Worm (Caenorhabditis elegans) whole organism, L2 larva: ENCODE measurements around the gene F28C1.3.
A peak's percentile ranks its signal among the peaks of the same experiment; 100 is the strongest.

Experiments
- C34F6.9 ChIP-seq: fragments of 150-350 bp; optimal IDR thresholded peaks from 2 replicates; lab custom pipeline; 2014; ENCODE audit warnings: missing biosample characterization, missing genetic modification characterization
- F13H6.1 ChIP-seq: sonication (generic microtip); optimal IDR thresholded peaks from 2 replicates; lab custom pipeline; 2016; ENCODE audit warnings: missing genetic modification characterization, missing compliant biosample characterization
- R02D3.7 ChIP-seq: fragments of 150-350 bp; optimal IDR thresholded peaks from 2 replicates; lab custom pipeline; 2014; ENCODE audit warnings: missing biosample characterization, missing genetic modification characterization
- Y55F3AM.14 ChIP-seq: fragments of 200-800 bp; sonication (Bioruptor generic); optimal IDR thresholded peaks from 2 replicates; lab custom pipeline; 2018; ENCODE audit warnings: mild to moderate bottlenecking, missing genetic modification characterization, missing compliant biosample characterization
- ZK546.5 ChIP-seq: sonication (generic microtip); optimal IDR thresholded peaks from 2 replicates; lab custom pipeline; 2017; ENCODE audit warnings: missing biosample characterization, missing genetic modification characterization
- alr-1 ChIP-seq: fragments of 150-350 bp; optimal IDR thresholded peaks from 2 replicates; lab custom pipeline; 2014; ENCODE audit warnings: missing biosample characterization, missing genetic modification characterization
- aly-2 ChIP-seq: fragments of 150-350 bp; optimal IDR thresholded peaks from 2 replicates; lab custom pipeline; 2014; ENCODE audit warnings: missing biosample characterization, missing genetic modification characterization
- ama-1 ChIP-seq: fragments of 150-350 bp; optimal IDR thresholded peaks from 2 replicates; lab custom pipeline; 2018; ENCODE audit warnings: inconsistent platforms
- ceh-16 ChIP-seq: fragments of 150-350 bp; optimal IDR thresholded peaks from 2 replicates; lab custom pipeline; 2014; ENCODE audit warnings: missing biosample characterization, missing genetic modification characterization
- ceh-82 ChIP-seq: fragments of 150-350 bp; optimal IDR thresholded peaks from 2 replicates; lab custom pipeline; 2014; ENCODE audit warnings: missing biosample characterization, missing genetic modification characterization
- crh-2 ChIP-seq: sonication (generic microtip); optimal IDR thresholded peaks from 2 replicates; lab custom pipeline; 2017; ENCODE audit warnings: missing biosample characterization, missing genetic modification characterization
- dmd-4 ChIP-seq: sonication (generic microtip); optimal IDR thresholded peaks from 2 replicates; lab custom pipeline; 2017; ENCODE audit warnings: missing biosample characterization, missing genetic modification characterization
- egl-27 ChIP-seq: sonication (generic microtip); optimal IDR thresholded peaks from 3 replicates; lab custom pipeline; 2017; ENCODE audit warnings: missing biosample characterization, missing genetic modification reagents, missing genetic modification characterization
- elt-3 ChIP-seq: sonication (generic microtip); optimal IDR thresholded peaks from 2 replicates; lab custom pipeline; 2017; ENCODE audit warnings: missing biosample characterization, missing genetic modification characterization
- fos-1 ChIP-seq: fragments of 150-350 bp; optimal IDR thresholded peaks from 2 replicates; lab custom pipeline; 2014; ENCODE audit warnings: missing biosample characterization, missing genetic modification characterization
- gmeb-1 ChIP-seq: fragments of 150-350 bp; optimal IDR thresholded peaks from 2 replicates; lab custom pipeline; 2014; ENCODE audit warnings: missing biosample characterization, missing genetic modification characterization
- lin-11 ChIP-seq: fragments of 150-350 bp; sonication (generic microtip); optimal IDR thresholded peaks from 2 replicates; lab custom pipeline; 2014; ENCODE audit warnings: missing biosample characterization, missing genetic modification characterization, inconsistent platforms, mixed read lengths
- lin-13 ChIP-seq: fragments of 150-350 bp; optimal IDR thresholded peaks from 2 replicates; lab custom pipeline; 2014; ENCODE audit warnings: missing biosample characterization, missing genetic modification reagents, missing genetic modification characterization
- lin-39 ChIP-seq: fragments of 150-350 bp; optimal IDR thresholded peaks from 2 replicates; lab custom pipeline; 2014; ENCODE audit warnings: missing biosample characterization, missing genetic modification reagents, missing genetic modification characterization
- lsy-2 ChIP-seq, 2 experiments: fragments of 150-350 bp in 1 of 2; sonication (generic microtip) in 1 of 2; optimal IDR thresholded peaks; 2 replicates each; lab custom pipeline; 2014 to 2017; ENCODE audit warnings: missing biosample characterization in 2 of 2, missing genetic modification characterization in 2 of 2
- mab-5 ChIP-seq: fragments of 150-350 bp; optimal IDR thresholded peaks from 2 replicates; lab custom pipeline; 2014; ENCODE audit warnings: missing biosample characterization, missing genetic modification characterization
- mbf-1 ChIP-seq: sonication (generic microtip); optimal IDR thresholded peaks from 2 replicates; lab custom pipeline; 2017; ENCODE audit warnings: missing biosample characterization, missing genetic modification characterization
- mdl-1 ChIP-seq, 2 experiments: fragments of 150-350 bp in 1 of 2; sonication (generic microtip) in 1 of 2; optimal IDR thresholded peaks; 2 replicates each; lab custom pipeline; 2017; ENCODE audit warnings: missing biosample characterization in 2 of 2, missing genetic modification characterization in 2 of 2
- nhr-10 ChIP-seq: sonication (generic microtip); optimal IDR thresholded peaks from 2 replicates; lab custom pipeline; 2017; ENCODE audit warnings: missing biosample characterization, missing genetic modification characterization
- nhr-11 ChIP-seq: fragments of 150-350 bp; optimal IDR thresholded peaks from 2 replicates; lab custom pipeline; 2014; ENCODE audit warnings: missing biosample characterization, missing genetic modification characterization
- nhr-12 ChIP-seq: fragments of 150-350 bp; optimal IDR thresholded peaks from 2 replicates; lab custom pipeline; 2014; ENCODE audit warnings: missing biosample characterization, missing genetic modification characterization
- nhr-129 ChIP-seq: fragments of 150-350 bp; optimal IDR thresholded peaks from 2 replicates; lab custom pipeline; 2014; ENCODE audit warnings: missing biosample characterization, missing genetic modification characterization
- nhr-21 ChIP-seq: fragments of 150-350 bp; optimal IDR thresholded peaks from 2 replicates; lab custom pipeline; 2014; ENCODE audit warnings: missing biosample characterization, missing genetic modification characterization
- nhr-23 ChIP-seq: fragments of 150-350 bp; optimal IDR thresholded peaks from 2 replicates; lab custom pipeline; 2014; ENCODE audit warnings: missing biosample characterization, missing genetic modification reagents, missing genetic modification characterization
- nhr-237 ChIP-seq: fragments of 150-350 bp; optimal IDR thresholded peaks from 2 replicates; lab custom pipeline; 2014; ENCODE audit warnings: missing biosample characterization, missing genetic modification characterization
- nhr-25 ChIP-seq: fragments of 150-350 bp; sonication (generic microtip); optimal IDR thresholded peaks from 3 replicates; lab custom pipeline; 2014; ENCODE audit warnings: missing biosample characterization, missing genetic modification characterization
- nhr-6 ChIP-seq: fragments of 150-350 bp; optimal IDR thresholded peaks from 2 replicates; lab custom pipeline; 2014; ENCODE audit warnings: missing biosample characterization, missing genetic modification characterization
- nhr-77 ChIP-seq: fragments of 150-350 bp; optimal IDR thresholded peaks from 2 replicates; lab custom pipeline; 2014; ENCODE audit warnings: missing biosample characterization, missing genetic modification characterization
- peb-1 ChIP-seq: fragments of 150-350 bp; optimal IDR thresholded peaks from 2 replicates; lab custom pipeline; 2014; ENCODE audit warnings: missing biosample characterization, missing genetic modification characterization
- sem-4 ChIP-seq: fragments of 150-350 bp; optimal IDR thresholded peaks from 2 replicates; lab custom pipeline; 2014; ENCODE audit warnings: missing biosample characterization, missing genetic modification reagents, missing genetic modification characterization
- skn-1 ChIP-seq: sonication (generic microtip); optimal IDR thresholded peaks from 2 replicates; lab custom pipeline; 2017; ENCODE audit warnings: missing biosample characterization, missing genetic modification characterization
- sma-3 ChIP-seq: sonication (generic microtip); optimal IDR thresholded peaks from 2 replicates; lab custom pipeline; 2016; ENCODE audit warnings: missing genetic modification reagents, missing genetic modification characterization, missing compliant biosample characterization
- sma-9 ChIP-seq, 2 experiments: fragments of 150-350 bp in 1 of 2; sonication (generic microtip) in 1 of 2; optimal IDR thresholded peaks; 2 replicates each; lab custom pipeline; 2014 to 2016; ENCODE audit warnings: missing genetic modification characterization in 2 of 2, mild to moderate bottlenecking in 1 of 2, missing biosample characterization in 1 of 2, missing compliant biosample characterization in 1 of 2, missing genetic modification reagents in 1 of 2, moderate library complexity in 1 of 2
- snpc-4 ChIP-seq: fragments of 150-350 bp; optimal IDR thresholded peaks from 2 replicates; lab custom pipeline; 2014; ENCODE audit warnings: missing biosample characterization, missing genetic modification characterization
- unc-39 ChIP-seq: fragments of 150-350 bp; optimal IDR thresholded peaks from 2 replicates; lab custom pipeline; 2014; ENCODE audit warnings: missing biosample characterization, missing genetic modification characterization
- unc-55 ChIP-seq: fragments of 150-350 bp; sonication (generic microtip); optimal IDR thresholded peaks from 3 replicates; lab custom pipeline; 2014; ENCODE audit warnings: missing biosample characterization, missing genetic modification reagents, missing genetic modification characterization
- zag-1 ChIP-seq: fragments of 150-350 bp; optimal IDR thresholded peaks from 2 replicates; lab custom pipeline; 2014; ENCODE audit warnings: missing biosample characterization, missing genetic modification characterization
- ztf-1 ChIP-seq: fragments of 200-800 bp; sonication (Bioruptor generic); conservative IDR thresholded peaks from 2 replicates; pipeline ENCODE4 v1.3.6; 2022; ENCODE audit warnings: missing genetic modification characterization, missing compliant biosample characterization
- ztf-11 ChIP-seq: sonication (generic microtip); optimal IDR thresholded peaks from 2 replicates; lab custom pipeline; 2017; ENCODE audit warnings: missing biosample characterization, missing genetic modification characterization

Gene F28C1.3

ce11 chrV:12512773-12513172 lies 44.3 kb downstream of the F28C1.3 start, which contains the start of the genes T28H10.2 and lgmn-1:
T28H10.2 (minus strand) TSS chrV:12512949.
lgmn-1 (plus strand) TSS chrV:12513056.
- peak; percentile 14 for TF ChIP-seq nhr-129
- TF ChIP-seq nhr-25 (tag; lab: Kevin White, UChicago), result no peak
- peak; percentile 52 for TF ChIP-seq gmeb-1 (tag; lab: Kevin White, UChicago)
- TF ChIP-seq zag-1, result no peak
- no peak for TF ChIP-seq unc-39 (tag; lab: Kevin White, UChicago)
- TF ChIP-seq sma-9 (GFP tag; optimal IDR thresholded peaks at IDR 0.05; lab: Kevin White, UChicago), result peak; percentile 53
- TF ChIP-seq sma-9 (tag; optimal IDR thresholded peaks at IDR 0.05; lab: Kevin White, UChicago), result no peak
- TF ChIP-seq C34F6.9, result no peak
- peak; percentile 69 for TF ChIP-seq fos-1 (tag; lab: Kevin White, UChicago)
- TF ChIP-seq dmd-4 (tag; lab: Kevin White, UChicago), result no peak
- TF ChIP-seq crh-2 (tag; lab: Kevin White, UChicago), result peak; percentile 23
- peak; percentile 46 for TF ChIP-seq skn-1
- no peak for TF ChIP-seq mab-5 (tag; lab: Kevin White, UChicago)

ce11 chrV:12513900-12514299 lies 45.4 kb downstream of the F28C1.3 start:
- TF ChIP-seq fos-1 (tag; lab: Kevin White, UChicago) (peak; percentile 2), F13H6.1 (tag; lab: Kevin White, UChicago) (peak; percentile 12), aly-2 (tag; lab: Kevin White, UChicago) (no peak), lin-39 (tag; lab: Kevin White, UChicago) (no peak), unc-39 (tag; lab: Kevin White, UChicago) (no peak), dmd-4 (tag; lab: Kevin White, UChicago) (no peak), sma-9 (GFP tag; optimal IDR thresholded peaks at IDR 0.05; lab: Kevin White, UChicago) (peak; percentile 39), sma-9 (tag; optimal IDR thresholded peaks at IDR 0.05; lab: Kevin White, UChicago) (no peak)
- TF ChIP-seq, all 48 proteins: peak for 3

- TF ChIP-seq lin-11 (tag; lab: Kevin White, UChicago), result no peak
- no peak for TF ChIP-seq ZK546.5 (tag; lab: Kevin White, UChicago)
These were observed 48.7 kb downstream of the F28C1.3 start, which contains the start of gene cal-1 for ce11 chrV:12517148-12517547. cal-1 (minus strand) TSS chrV:12517248.

- TF ChIP-seq peb-1 (tag; lab: Kevin White, UChicago) (no peak), nhr-23 (tag; lab: Kevin White, UChicago) (no peak), nhr-12 (tag; lab: Kevin White, UChicago) (no peak), nhr-11 (tag; lab: Kevin White, UChicago) (no peak), lsy-2 (tag; optimal IDR thresholded peaks at IDR 0.05; lab: Kevin White, UChicago) (peak in 1 of 2 experiments; percentile 46), ceh-82 (tag; lab: Kevin White, UChicago) (no peak), mbf-1 (tag; lab: Kevin White, UChicago) (no peak), nhr-21 (no peak), ztf-11 (tag; lab: Kevin White, UChicago) (no peak), lin-11 (tag; lab: Kevin White, UChicago) (no peak), ceh-16 (no peak), nhr-25 (tag; lab: Kevin White, UChicago) (no peak), nhr-6 (tag; lab: Kevin White, UChicago) (no peak), unc-55 (no peak), snpc-4 (tag; lab: Kevin White, UChicago) (no peak), R02D3.7 (no peak), sem-4 (tag; lab: Kevin White, UChicago) (no peak), nhr-129 (peak; percentile 56), dmd-4 (tag; lab: Kevin White, UChicago) (no peak), sma-9 (GFP tag; optimal IDR thresholded peaks at IDR 0.05; lab: Kevin White, UChicago) (peak; percentile 31), sma-9 (tag; optimal IDR thresholded peaks at IDR 0.05; lab: Kevin White, UChicago) (no peak), nhr-77 (tag; lab: Kevin White, UChicago) (no peak), egl-27 (no peak), fos-1 (tag; lab: Kevin White, UChicago) (no peak), elt-3 (tag; lab: Kevin White, UChicago) (no peak), ama-1 (lab: Kevin White, UChicago) (no peak), ZK546.5 (tag; lab: Kevin White, UChicago) (no peak), gmeb-1 (tag; lab: Kevin White, UChicago) (no peak), lin-13 (GFP tag; lab: Kevin White, UChicago) (no peak), skn-1 (no peak), aly-2 (tag; lab: Kevin White, UChicago) (no peak), lin-39 (tag; lab: Kevin White, UChicago) (no peak), mab-5 (tag; lab: Kevin White, UChicago) (no peak), nhr-237 (tag; lab: Kevin White, UChicago) (no peak), sma-3 (GFP tag; lab: Kevin White, UChicago) (no peak), nhr-10 (tag; lab: Kevin White, UChicago) (no peak), F13H6.1 (tag; lab: Kevin White, UChicago) (peak; percentile 60), alr-1 (tag; lab: Kevin White, UChicago) (no peak), ztf-1 (GFP tag; lab: Robert Waterston, UW) (no peak), mdl-1 (tag; optimal IDR thresholded peaks at IDR 0.05; lab: Kevin White, UChicago) (no peak), C34F6.9 (peak; percentile 44), Y55F3AM.14 (GFP tag; lab: Kevin White, UChicago) (no peak)
These were observed 49.3 kb downstream of the F28C1.3 start for ce11 chrV:12517757-12518156.
